Worm (Caenorhabditis elegans): ENCODE data around the gene rnr-2.

rnr-2 gene

DNA sequence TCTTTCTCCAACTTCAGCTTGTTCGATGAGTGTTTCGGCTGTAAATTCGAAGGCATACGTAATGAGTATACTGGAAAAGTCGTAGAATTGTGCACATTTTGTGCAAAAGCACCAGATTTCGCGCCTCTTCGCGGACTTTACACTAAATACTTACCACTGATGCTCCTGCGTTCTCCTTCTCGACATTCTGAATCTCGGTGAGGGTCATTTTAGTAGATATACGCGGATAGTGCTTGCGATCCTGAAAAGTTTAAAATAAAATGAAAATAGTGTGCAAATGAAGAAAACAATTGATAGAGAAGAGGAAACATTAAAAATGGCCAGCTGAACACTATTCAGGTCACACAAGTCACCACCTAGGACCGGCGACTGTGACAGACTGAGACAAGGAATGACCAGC, at the start of gene rnr-2:
TSS of gene rnr-2 (minus strand) at position 241 of the 400 bp plus-strand sequence.
- no peak for TF ChIP-seq ceh-36 (tag; optimal IDR thresholded peaks at IDR 0.05)
- TF ChIP-seq flt-1 (GFP tag; IDR thresholded peaks at IDR 0.05), result no peak
- no peak for TF ChIP-seq tbx-37 (GFP tag; conservative IDR thresholded peaks at IDR 0.05)
- peak; percentile 80 for TF ChIP-seq ama-1 (optimal IDR thresholded peaks at IDR 0.05)
- TF ChIP-seq ceh-13 (GFP tag; optimal IDR thresholded peaks at IDR 0.05), result no peak

DNA sequence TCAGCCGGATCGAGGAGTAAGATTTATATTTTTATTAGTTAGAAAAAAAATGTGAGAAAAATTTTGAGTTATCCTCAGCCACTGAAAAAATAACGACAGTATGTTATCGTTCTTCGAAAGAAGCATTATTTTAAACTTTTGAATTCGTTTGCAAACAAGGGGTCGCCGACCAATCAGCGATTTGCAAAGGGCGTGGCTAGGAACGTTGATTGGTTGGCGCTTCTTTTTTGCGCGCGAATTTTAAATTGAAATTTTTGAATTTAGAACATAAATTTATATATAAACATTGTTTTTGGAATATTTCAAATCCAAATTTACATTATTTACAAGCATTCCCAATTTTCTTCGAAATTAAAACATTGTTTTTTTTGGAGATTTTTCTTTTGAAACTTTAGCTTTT, 48.4 kb upstream of the rnr-2 start:
- no peak for TF ChIP-seq ets-7 (tag; optimal IDR thresholded peaks at IDR 0.05)
- TF ChIP-seq pes-1 (GFP tag; IDR thresholded peaks at IDR 0.05), result no peak
- TF ChIP-seq tbx-11 (GFP tag; IDR thresholded peaks at IDR 0.05), result no peak
- no peak for TF ChIP-seq hmg-4 (GFP tag; optimal IDR thresholded peaks at IDR 0.05)
- TF ChIP-seq aly-1 (tag; optimal IDR thresholded peaks at IDR 0.05), result no peak
- no peak for TF ChIP-seq scrt-1 (GFP tag; IDR thresholded peaks at IDR 0.05)
- TF ChIP-seq ceh-36 (tag; optimal IDR thresholded peaks at IDR 0.05), result no peak
- TF ChIP-seq tbx-37 (GFP tag; conservative IDR thresholded peaks at IDR 0.05), result no peak
- TF ChIP-seq tra-4 (tag; optimal IDR thresholded peaks at IDR 0.05), result no peak
- no peak for TF ChIP-seq F13C5.2 (tag; optimal IDR thresholded peaks at IDR 0.05)
- no peak for TF ChIP-seq hnd-1 (tag; optimal IDR thresholded peaks at IDR 0.05)
- no peak for TF ChIP-seq flt-1 (GFP tag; IDR thresholded peaks at IDR 0.05)
- no peak for TF ChIP-seq sea-1 (GFP tag; conservative IDR thresholded peaks at IDR 0.05)
- no peak for TF ChIP-seq hmbx-1 (tag; optimal IDR thresholded peaks at IDR 0.05)
- TF ChIP-seq ama-1 (optimal IDR thresholded peaks at IDR 0.05), result no peak
- no peak for TF ChIP-seq B0310.2 (tag; optimal IDR thresholded peaks at IDR 0.05)
- TF ChIP-seq ceh-13 (GFP tag; optimal IDR thresholded peaks at IDR 0.05), result no peak

DNA sequence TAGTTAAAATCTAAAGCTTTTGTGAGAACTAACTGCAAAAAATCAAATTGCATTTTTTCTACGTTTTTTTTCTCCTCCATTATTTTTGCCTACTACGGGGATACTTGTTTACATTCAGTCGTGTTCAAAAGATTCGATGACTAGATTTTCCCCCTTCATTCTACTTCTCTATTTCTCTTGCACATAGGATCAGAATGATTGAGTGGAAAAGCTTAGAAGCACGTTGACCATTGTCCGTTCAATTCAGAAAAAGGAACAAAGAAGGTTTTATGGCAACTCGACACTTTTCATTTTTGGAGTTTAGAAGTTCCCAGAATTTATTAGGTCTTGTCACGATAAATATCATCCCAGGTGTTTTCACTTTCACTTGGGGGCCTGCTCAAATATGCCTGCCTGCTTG, 42.5 kb upstream of the rnr-2 start:
- TF ChIP-seq flt-1 (GFP tag; IDR thresholded peaks at IDR 0.05) (no peak), tra-4 (tag; optimal IDR thresholded peaks at IDR 0.05) (no peak), B0310.2 (tag; optimal IDR thresholded peaks at IDR 0.05) (no peak), ama-1 (optimal IDR thresholded peaks at IDR 0.05) (no peak), ets-7 (tag; optimal IDR thresholded peaks at IDR 0.05) (no peak), ceh-36 (tag; optimal IDR thresholded peaks at IDR 0.05) (no peak)

DNA sequence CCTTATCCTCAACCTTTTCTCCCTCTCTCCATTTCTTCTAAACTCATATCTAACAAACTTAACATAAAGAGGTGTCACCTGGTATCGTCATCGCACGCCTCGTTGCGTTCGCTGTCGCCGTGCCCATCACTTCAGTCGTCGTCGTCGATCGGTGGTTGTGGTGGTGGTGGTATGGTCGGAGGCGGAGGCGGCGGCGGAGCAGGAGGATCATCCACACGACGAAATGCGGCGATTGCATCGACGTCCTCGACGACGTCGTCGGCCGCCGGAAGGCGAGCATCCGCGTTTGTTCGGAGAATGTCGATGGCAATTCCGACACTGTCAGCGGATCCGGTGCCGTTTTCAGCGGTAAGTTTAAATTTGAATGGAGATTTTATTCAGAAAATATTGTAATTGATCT, 39.3 kb upstream of the rnr-2 start:
- no peak for TF ChIP-seq aly-1 (tag; optimal IDR thresholded peaks at IDR 0.05)
- TF ChIP-seq scrt-1 (GFP tag; IDR thresholded peaks at IDR 0.05), result no peak
- no peak for TF ChIP-seq hnd-1 (tag; optimal IDR thresholded peaks at IDR 0.05)
- no peak for TF ChIP-seq tbx-37 (GFP tag; conservative IDR thresholded peaks at IDR 0.05)
- no peak for TF ChIP-seq hmg-4 (GFP tag; optimal IDR thresholded peaks at IDR 0.05)
- TF ChIP-seq hmbx-1 (tag; optimal IDR thresholded peaks at IDR 0.05), result no peak
- no peak for TF ChIP-seq ama-1 (optimal IDR thresholded peaks at IDR 0.05)

DNA sequence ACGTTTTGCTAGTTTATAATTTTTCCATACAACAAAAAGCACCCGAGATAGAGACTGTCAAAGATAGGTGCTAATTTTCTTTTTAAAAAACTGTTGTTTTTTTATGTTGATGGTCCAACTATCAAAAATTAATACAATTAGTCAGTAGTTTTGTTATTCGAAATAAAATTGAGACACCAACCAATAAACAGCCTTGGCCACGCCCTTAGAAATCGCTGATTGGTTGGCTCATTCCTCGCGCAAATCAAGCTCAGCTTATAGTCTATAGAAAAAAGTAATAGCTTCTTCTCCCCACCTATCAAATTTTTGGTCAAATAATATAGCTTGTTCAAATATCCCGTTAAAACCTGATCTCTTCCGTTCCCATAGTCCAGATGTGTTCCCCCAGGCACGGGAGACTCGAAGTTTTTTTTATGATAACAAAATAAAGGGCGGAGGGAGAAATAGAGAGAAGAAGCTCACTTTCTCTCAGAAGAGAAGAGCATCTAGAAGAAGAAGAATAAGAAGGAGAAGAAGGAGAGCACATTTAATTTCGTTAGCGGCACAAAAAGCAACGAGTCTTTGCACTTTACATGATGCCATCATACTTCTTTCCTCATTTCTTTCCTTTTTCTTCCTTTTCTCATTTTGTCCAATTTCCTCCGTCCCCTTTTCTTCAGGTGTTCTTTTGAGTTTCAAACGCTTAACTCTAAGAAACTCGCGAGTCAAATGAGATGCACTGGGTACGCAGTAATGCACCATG, 37.3 kb upstream of the rnr-2 start:
- TF ChIP-seq ets-7 (tag; optimal IDR thresholded peaks at IDR 0.05) (no peak), sea-1 (GFP tag; conservative IDR thresholded peaks at IDR 0.05) (no peak), aly-1 (tag; optimal IDR thresholded peaks at IDR 0.05) (no peak), scrt-1 (GFP tag; IDR thresholded peaks at IDR 0.05) (no peak), tbx-37 (GFP tag; conservative IDR thresholded peaks at IDR 0.05) (no peak), flt-1 (GFP tag; IDR thresholded peaks at IDR 0.05) (no peak), ceh-36 (tag; optimal IDR thresholded peaks at IDR 0.05) (no peak), tra-4 (tag; optimal IDR thresholded peaks at IDR 0.05) (no peak), ama-1 (optimal IDR thresholded peaks at IDR 0.05) (no peak), hmg-4 (GFP tag; optimal IDR thresholded peaks at IDR 0.05) (no peak), B0310.2 (tag; optimal IDR thresholded peaks at IDR 0.05) (no peak)

DNA sequence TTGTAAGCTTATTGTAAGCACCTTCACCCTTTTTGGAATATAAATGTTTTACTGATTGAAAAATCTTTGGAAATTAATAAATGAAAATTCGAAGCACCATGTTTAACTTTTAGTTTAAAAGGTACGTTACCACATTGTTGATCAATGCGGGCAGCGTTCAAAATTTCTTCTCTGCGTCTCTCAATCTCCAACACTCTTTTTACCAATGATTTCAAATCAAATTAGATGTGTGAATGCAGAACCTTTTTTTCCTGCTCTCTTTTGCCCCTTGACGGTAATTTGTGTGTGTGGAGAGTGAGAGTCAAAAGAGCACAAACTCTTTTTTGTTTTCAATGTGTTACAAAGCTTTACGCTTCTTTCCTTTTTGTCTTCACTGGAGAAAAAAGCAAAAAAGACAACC, 29.2 kb upstream of the rnr-2 start:
- no peak for TF ChIP-seq tbx-11 (GFP tag; IDR thresholded peaks at IDR 0.05)
- TF ChIP-seq B0310.2 (tag; optimal IDR thresholded peaks at IDR 0.05), result no peak
- TF ChIP-seq ceh-13 (GFP tag; optimal IDR thresholded peaks at IDR 0.05), result no peak
- TF ChIP-seq hnd-1 (tag; optimal IDR thresholded peaks at IDR 0.05), result no peak
- TF ChIP-seq flt-1 (GFP tag; IDR thresholded peaks at IDR 0.05), result no peak
- TF ChIP-seq aly-1 (tag; optimal IDR thresholded peaks at IDR 0.05), result no peak
- TF ChIP-seq ama-1 (optimal IDR thresholded peaks at IDR 0.05), result no peak

DNA sequence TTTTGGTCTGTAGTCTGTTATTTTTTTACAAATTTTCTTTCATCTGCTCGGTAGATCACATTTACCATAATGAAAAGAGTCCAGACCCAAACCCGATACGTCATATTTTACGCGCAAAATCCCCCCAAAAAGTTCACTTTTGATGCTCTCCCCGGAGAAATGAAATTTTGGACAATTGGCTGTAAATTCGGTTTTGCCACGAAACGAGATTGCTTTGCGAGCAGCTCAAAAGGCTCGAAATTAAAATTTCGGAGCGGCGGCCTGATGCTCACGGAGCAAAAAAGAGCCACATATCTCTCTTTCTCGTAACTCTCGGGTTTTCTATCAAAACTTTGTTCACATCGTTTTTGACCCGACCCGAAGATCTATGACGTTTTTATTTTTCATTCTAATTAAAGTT, 28.6 kb upstream of the rnr-2 start:
- TF ChIP-seq hnd-1 (tag; optimal IDR thresholded peaks at IDR 0.05), result no peak

DNA sequence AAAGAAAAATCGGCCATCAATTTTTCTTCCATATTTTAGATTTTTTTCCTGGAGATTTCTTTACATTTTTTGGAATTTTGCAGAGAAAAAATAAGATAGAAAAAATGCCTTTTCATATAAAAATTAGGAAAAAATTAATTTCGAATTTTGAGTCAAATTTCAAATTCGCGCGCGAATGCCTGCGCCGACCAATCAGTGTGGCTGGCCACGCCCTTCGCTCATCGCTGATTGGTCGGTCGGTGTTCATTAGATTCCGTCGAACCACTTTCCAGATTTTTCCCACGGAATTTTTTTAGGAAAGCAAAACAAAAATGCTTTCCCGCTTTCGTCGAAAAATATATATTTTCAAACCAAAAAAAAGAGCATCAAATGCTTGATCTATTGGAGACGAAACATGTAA, 25.7 kb upstream of the rnr-2 start:
- TF ChIP-seq pes-1 (GFP tag; IDR thresholded peaks at IDR 0.05) (no peak), F13C5.2 (tag; optimal IDR thresholded peaks at IDR 0.05) (no peak), hmg-4 (GFP tag; optimal IDR thresholded peaks at IDR 0.05) (no peak), tbx-11 (GFP tag; IDR thresholded peaks at IDR 0.05) (no peak), hmbx-1 (tag; optimal IDR thresholded peaks at IDR 0.05) (no peak), ama-1 (optimal IDR thresholded peaks at IDR 0.05) (no peak)

DNA sequence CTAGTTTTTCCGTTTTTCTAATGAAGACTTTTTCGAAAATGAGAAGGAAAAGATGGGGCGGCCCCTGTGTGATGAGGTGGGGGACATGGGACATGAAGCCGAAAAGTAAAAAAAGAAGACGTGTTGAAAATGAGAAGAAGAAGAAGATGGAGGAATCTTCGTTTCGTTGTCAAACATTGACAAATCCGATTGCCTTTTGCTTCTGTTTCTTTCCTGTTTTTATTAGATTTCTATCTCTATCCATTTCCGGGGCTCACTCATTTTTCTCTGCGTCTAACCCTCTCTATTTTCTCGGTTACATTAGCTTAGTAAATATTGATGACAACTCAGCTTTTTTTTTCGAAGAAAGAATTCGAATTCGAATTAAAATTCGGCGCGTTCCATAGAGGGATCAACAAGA, 25.0 kb upstream of the rnr-2 start:
- no peak for TF ChIP-seq hmg-4 (GFP tag; optimal IDR thresholded peaks at IDR 0.05)
- TF ChIP-seq hmbx-1 (tag; optimal IDR thresholded peaks at IDR 0.05), result no peak
- no peak for TF ChIP-seq flt-1 (GFP tag; IDR thresholded peaks at IDR 0.05)
- TF ChIP-seq tbx-11 (GFP tag; IDR thresholded peaks at IDR 0.05), result no peak
- TF ChIP-seq B0310.2 (tag; optimal IDR thresholded peaks at IDR 0.05), result no peak
- TF ChIP-seq F13C5.2 (tag; optimal IDR thresholded peaks at IDR 0.05), result no peak
- TF ChIP-seq tra-4 (tag; optimal IDR thresholded peaks at IDR 0.05), result no peak
- no peak for TF ChIP-seq aly-1 (tag; optimal IDR thresholded peaks at IDR 0.05)
- TF ChIP-seq ama-1 (optimal IDR thresholded peaks at IDR 0.05), result no peak
- no peak for TF ChIP-seq sea-1 (GFP tag; conservative IDR thresholded peaks at IDR 0.05)
- no peak for TF ChIP-seq ceh-36 (tag; optimal IDR thresholded peaks at IDR 0.05)
- TF ChIP-seq ceh-13 (GFP tag; optimal IDR thresholded peaks at IDR 0.05), result no peak

Measured in whole organism, early embryonic.